Worm (Caenorhabditis elegans) whole organism, L3 larva: ENCODE data around the gene fbxc-20.

ENCODE experiments used
- R02D3.7 ChIP-seq: fragments of 150-350 bp; optimal IDR thresholded peaks from 2 replicates; lab custom pipeline; 2014; ENCODE audit warnings: missing biosample characterization, missing genetic modification characterization
- ceh-28 ChIP-seq: fragments of 150-350 bp; optimal IDR thresholded peaks from 2 replicates; lab custom pipeline; 2014; ENCODE audit warnings: missing biosample characterization, missing genetic modification reagents, missing genetic modification characterization
- ceh-82 ChIP-seq: fragments of 150-350 bp; optimal IDR thresholded peaks from 2 replicates; lab custom pipeline; 2014; ENCODE audit warnings: missing biosample characterization, missing genetic modification characterization
- fos-1 ChIP-seq: fragments of 150-350 bp; optimal IDR thresholded peaks from 2 replicates; lab custom pipeline; 2014; ENCODE audit warnings: missing biosample characterization, missing genetic modification characterization
- nfya-1 ChIP-seq: sonication (generic microtip); optimal IDR thresholded peaks from 2 replicates; lab custom pipeline; 2017; ENCODE audit warnings: missing genetic modification characterization, mild to moderate bottlenecking, missing compliant biosample characterization, antibody characterized with exemption, moderate library complexity; ENCODE audit not compliant: insufficient read depth
- nhr-11 ChIP-seq: fragments of 150-350 bp; optimal IDR thresholded peaks from 2 replicates; lab custom pipeline; 2014; ENCODE audit warnings: missing biosample characterization, missing genetic modification characterization
- nhr-67 ChIP-seq: fragments of 150-350 bp; optimal IDR thresholded peaks from 2 replicates; lab custom pipeline; 2014; ENCODE audit warnings: missing biosample characterization, missing genetic modification characterization
- skn-1 ChIP-seq: fragments of 150-350 bp; optimal IDR thresholded peaks from 2 replicates; lab custom pipeline; 2014; ENCODE audit warnings: missing biosample characterization, missing genetic modification characterization
- unc-62 ChIP-seq: fragments of 150-350 bp; sonication (generic microtip); optimal IDR thresholded peaks from 4 replicates; lab custom pipeline; 2014; ENCODE audit warnings: missing biosample characterization, missing genetic modification reagents, missing genetic modification characterization

The fbxc-20 gene

ce11 chrII:2458881-2459280 is 39.9 kb downstream of the fbxc-20 start, which contains the start of gene pqn-42:
pqn-42 (minus strand) TSS chrII:2458981.
- TF ChIP-seq nfya-1 (tag; lab: Kevin White, UChicago) (no peak), nhr-67 (tag; lab: Kevin White, UChicago) (no peak), R02D3.7 (tag; lab: Kevin White, UChicago) (no peak), fos-1 (tag; lab: Kevin White, UChicago) (no peak), nhr-11 (tag; lab: Kevin White, UChicago) (no peak), skn-1 (tag; lab: Kevin White, UChicago) (no peak), unc-62 (no peak), ceh-82 (tag; lab: Kevin White, UChicago) (no peak)

ce11 chrII:2468885-2469284 is 49.9 kb downstream of the fbxc-20 start:
- TF ChIP-seq ceh-28 (tag; lab: Kevin White, UChicago) (peak; percentile 82), R02D3.7 (tag; lab: Kevin White, UChicago) (no peak)
